Worm (Caenorhabditis elegans) whole organism, L1 larva: ENCODE data around the gene helq-1.

Experiments
- ces-1 ChIP-seq: fragments of 150-350 bp; optimal IDR thresholded peaks from 2 replicates; lab custom pipeline; 2014; ENCODE audit warnings: missing biosample characterization, missing genetic modification reagents, missing genetic modification characterization
- dpl-1 ChIP-seq, 3 experiments: fragments of 150-350 bp in 2 of 3; sonication (generic microtip) in 1 of 3; optimal IDR thresholded peaks; 2 replicates each; lab custom pipeline; 2014 to 2017; ENCODE audit warnings: missing biosample characterization in 3 of 3, missing genetic modification characterization in 3 of 3, missing genetic modification reagents in 3 of 3
- lin-35 ChIP-seq, 2 experiments: fragments of 150-350 bp; optimal IDR thresholded peaks; 2 replicates each; lab custom pipeline; 2014; ENCODE audit warnings: missing biosample characterization in 2 of 2, missing genetic modification characterization in 2 of 2, missing genetic modification reagents in 2 of 2
- lin-39 ChIP-seq: fragments of 150-350 bp; optimal IDR thresholded peaks from 2 replicates; lab custom pipeline; 2014; ENCODE audit warnings: missing biosample characterization, missing genetic modification reagents, missing genetic modification characterization
- nhr-20 ChIP-seq: sonication (generic microtip); optimal IDR thresholded peaks from 2 replicates; lab custom pipeline; 2016; ENCODE audit warnings: mild to moderate bottlenecking, missing genetic modification characterization, missing compliant biosample characterization
- nhr-77 ChIP-seq: fragments of 150-350 bp; optimal IDR thresholded peaks from 2 replicates; lab custom pipeline; 2014; ENCODE audit warnings: missing biosample characterization, missing genetic modification characterization
- nhr-85 ChIP-seq: sonication (generic microtip); peaks from one replicate; lab custom pipeline; 2016; ENCODE audit warnings: missing genetic modification characterization, inconsistent platforms, missing compliant biosample characterization
- pqm-1 ChIP-seq: sonication (generic microtip); optimal IDR thresholded peaks from 3 replicates; lab custom pipeline; 2017; ENCODE audit warnings: missing biosample characterization, missing genetic modification characterization
- snpc-4 ChIP-seq: fragments of 150-350 bp; optimal IDR thresholded peaks from 2 replicates; lab custom pipeline; 2014; ENCODE audit warnings: missing biosample characterization, missing genetic modification characterization
- sox-4 ChIP-seq: sonication (generic microtip); optimal IDR thresholded peaks from 2 replicates; lab custom pipeline; 2016; ENCODE audit warnings: missing genetic modification characterization, missing compliant biosample characterization

DNA sequence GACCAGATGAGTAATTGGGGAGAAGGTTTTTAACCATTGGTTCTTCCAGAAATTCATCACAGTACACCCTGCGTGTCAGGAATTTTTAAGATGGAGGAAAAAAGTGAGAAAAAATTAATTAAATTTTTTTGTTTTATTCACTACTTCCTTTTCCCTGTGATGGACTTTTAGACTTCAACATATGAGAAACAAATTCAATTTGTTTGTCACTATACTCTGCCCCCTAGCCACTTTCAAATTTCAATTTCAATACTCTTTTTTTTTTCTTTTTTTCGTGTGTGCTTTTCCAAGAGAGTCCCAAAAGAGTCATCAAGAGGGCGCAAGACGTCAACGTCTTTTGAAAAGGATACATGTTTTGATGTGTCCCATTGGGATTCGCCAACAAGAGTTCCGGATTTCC is 25.9 kb upstream of the helq-1 start:
- no peak for TF ChIP-seq lin-39 (tag; lab: Kevin White, UChicago)
- no peak for TF ChIP-seq pqm-1
- TF ChIP-seq nhr-20 (tag; lab: Kevin White, UChicago), result no peak
- peak; percentile 21 for TF ChIP-seq ces-1 (GFP tag; lab: Kevin White, UChicago)
- TF ChIP-seq sox-4 (tag; lab: Kevin White, UChicago), result no peak
- TF ChIP-seq snpc-4 (tag; lab: Kevin White, UChicago), result no peak
- TF ChIP-seq nhr-85, result peak; percentile 55
- TF ChIP-seq dpl-1 (GFP tag; optimal IDR thresholded peaks at IDR 0.05; lab: Kevin White, UChicago), result no peak
- no peak for TF ChIP-seq nhr-77
- no peak for TF ChIP-seq lin-35 (GFP tag; optimal IDR thresholded peaks at IDR 0.05; lab: Kevin White, UChicago)
